Worm (Caenorhabditis elegans): ENCODE results near the gene srh-39.

The srh-39 gene

DNA sequence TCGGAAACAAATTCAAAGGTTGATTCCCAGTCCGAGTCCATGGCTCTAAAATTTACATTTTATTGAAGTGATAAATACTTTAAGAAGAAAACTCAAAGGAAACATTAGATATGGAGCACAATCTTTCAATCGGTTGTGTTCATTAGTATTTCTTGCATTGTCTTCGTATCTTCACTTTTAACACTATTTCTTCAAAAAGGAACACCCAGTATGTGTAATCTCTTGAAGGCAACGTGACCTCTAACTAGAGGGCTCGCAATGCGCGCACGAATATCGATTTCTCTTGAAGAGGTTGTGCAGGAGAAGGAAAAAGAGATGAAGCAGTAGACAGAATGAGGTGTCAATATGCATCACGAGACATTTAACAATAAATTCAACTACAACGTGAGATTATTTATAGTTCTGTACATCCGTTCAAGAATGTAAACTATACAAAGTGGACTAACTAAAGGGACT, 10.2 kb downstream of the srh-39 start, which contains the start of the genes B0228.6 and B0228.1 (continued):
- no peak for TF ChIP-seq odd-2 (tag; optimal IDR thresholded peaks at IDR 0.05)
- no peak for TF ChIP-seq npax-4 (tag; optimal IDR thresholded peaks at IDR 0.05)
- TF ChIP-seq dmd-4 (tag; optimal IDR thresholded peaks at IDR 0.05; ENCODE audit: borderline replicate concordance) = no peak
- no peak for TF ChIP-seq ttx-3 (tag; optimal IDR thresholded peaks at IDR 0.05)
- no peak for TF ChIP-seq ceh-22 (tag; optimal IDR thresholded peaks at IDR 0.05)
- TF ChIP-seq lin-11 (tag; optimal IDR thresholded peaks at IDR 0.05) = no peak
- TF ChIP-seq fkh-10 (GFP tag; optimal IDR thresholded peaks at IDR 0.05) = no peak
- no peak for TF ChIP-seq pat-9 (tag; optimal IDR thresholded peaks at IDR 0.05)
- no peak for TF ChIP-seq hlh-13 (GFP tag; optimal IDR thresholded peaks at IDR 0.05)
- no peak for TF ChIP-seq ceh-14 (tag; optimal IDR thresholded peaks at IDR 0.05)
- TF ChIP-seq eyg-1 (tag; optimal IDR thresholded peaks at IDR 0.05) = no peak
- TF ChIP-seq ceh-48 (tag; optimal IDR thresholded peaks at IDR 0.05) = peak; percentile 96
- TF ChIP-seq K09A11.1 (tag; optimal IDR thresholded peaks at IDR 0.05; ENCODE audit: insufficient read depth) = no peak
- peak; percentile 24 for TF ChIP-seq tbx-2 (tag; optimal IDR thresholded peaks at IDR 0.05)

DNA sequence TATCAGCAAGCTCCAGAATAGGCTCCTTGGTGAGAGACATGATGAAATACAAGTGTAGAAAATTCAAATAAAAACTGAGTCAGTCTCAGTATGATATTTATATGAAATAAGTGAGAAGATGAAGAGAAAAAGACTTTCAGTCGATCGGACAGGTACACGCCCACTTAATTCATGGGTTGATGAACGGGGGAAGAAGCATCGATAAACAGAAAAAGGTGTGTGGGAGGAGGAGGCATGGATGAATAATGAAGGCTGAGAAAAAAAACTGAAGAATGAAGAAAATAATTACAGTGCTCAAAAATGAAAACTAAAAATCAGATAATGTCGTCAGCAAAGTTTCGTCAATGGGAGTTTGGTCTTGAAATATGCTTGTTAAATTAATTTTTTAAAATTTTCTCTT, 11.9 kb downstream of the srh-39 start, which contains the start of gene trx-1:
TSS of gene trx-1 (minus strand) at position 101 of the 400 bp plus-strand sequence.
- TF ChIP-seq elt-2 (tag; optimal IDR thresholded peaks at IDR 0.05) (no peak), eyg-1 (tag; optimal IDR thresholded peaks at IDR 0.05) (no peak), ztf-16 (tag; optimal IDR thresholded peaks at IDR 0.05) (no peak), sox-4 (tag; optimal IDR thresholded peaks at IDR 0.05) (no peak), pros-1 (tag; optimal IDR thresholded peaks at IDR 0.05) (no peak), pha-4 (tag; optimal IDR thresholded peaks at IDR 0.05) (no peak), ceh-24 (tag; optimal IDR thresholded peaks at IDR 0.05) (no peak), ceh-18 (tag; optimal IDR thresholded peaks at IDR 0.05) (no peak), ceh-19 (GFP tag; optimal IDR thresholded peaks at IDR 0.05) (no peak), fkh-10 (GFP tag; optimal IDR thresholded peaks at IDR 0.05) (no peak), T23F11.4 (GFP tag; optimal IDR thresholded peaks at IDR 0.05) (no peak), lin-11 (tag; optimal IDR thresholded peaks at IDR 0.05) (no peak), Y22D7AL.16 (tag; optimal IDR thresholded peaks at IDR 0.05) (no peak), ceh-34 (tag; optimal IDR thresholded peaks at IDR 0.05) (no peak), tbx-7 (tag; optimal IDR thresholded peaks at IDR 0.05) (no peak), nfya-1 (tag; optimal IDR thresholded peaks at IDR 0.05) (no peak)

DNA sequence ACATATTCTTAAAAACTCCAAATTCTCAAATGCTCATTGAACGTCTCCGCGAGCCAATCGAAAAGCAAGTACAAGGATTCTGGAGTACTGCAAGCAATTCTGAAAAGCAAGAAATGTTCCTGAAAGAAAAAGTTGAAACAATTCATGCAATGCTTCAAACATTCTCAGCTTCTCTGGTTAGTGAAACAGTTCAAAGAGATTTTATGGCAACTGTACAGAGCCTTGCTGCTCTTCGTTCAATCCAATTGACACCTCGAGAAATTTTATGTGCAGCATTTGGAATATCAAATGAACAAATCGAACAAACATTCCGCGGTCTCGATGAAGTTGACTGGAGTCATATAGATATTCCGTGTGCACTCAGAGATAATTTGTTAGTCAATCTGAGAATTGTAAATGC, 28.6 kb downstream of the srh-39 start:
- TF ChIP-seq tbx-7 (tag; optimal IDR thresholded peaks at IDR 0.05) = no peak
- TF ChIP-seq unc-55 (GFP tag; optimal IDR thresholded peaks at IDR 0.05) = no peak
- TF ChIP-seq pax-1 (tag; optimal IDR thresholded peaks at IDR 0.05) = no peak
- no peak for TF ChIP-seq unc-3 (GFP tag; conservative IDR thresholded peaks at IDR 0.05)
- TF ChIP-seq unc-3 (tag; optimal IDR thresholded peaks at IDR 0.05) = no peak
- no peak for TF ChIP-seq ceh-6 (GFP tag; optimal IDR thresholded peaks at IDR 0.05)

DNA sequence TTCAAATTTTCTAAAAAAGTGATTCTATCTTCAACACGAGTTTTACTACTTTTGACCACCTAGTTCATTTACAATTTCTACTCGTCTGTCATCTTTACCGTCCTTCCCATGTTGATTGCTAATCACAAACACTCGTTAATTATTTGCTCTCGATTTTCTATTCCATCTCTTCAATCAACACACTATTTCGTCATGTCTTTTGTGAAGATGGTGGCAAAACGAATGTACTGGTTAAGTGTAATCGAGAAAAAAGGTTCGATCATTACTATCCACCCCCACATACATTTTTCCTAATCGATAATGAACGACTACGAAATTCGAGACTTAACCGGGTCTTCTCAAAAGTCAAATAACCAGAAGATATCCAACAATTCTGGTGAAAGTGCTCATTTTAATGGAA, 40.8 kb downstream of the srh-39 start, which contains the start of gene cpna-2:
TSS of gene cpna-2 (plus strand) at position 301 of the 400 bp plus-strand sequence.
- TF ChIP-seq zip-5 (tag; optimal IDR thresholded peaks at IDR 0.05) (no peak), T23F11.4 (GFP tag; optimal IDR thresholded peaks at IDR 0.05) (no peak), ceh-14 (tag; optimal IDR thresholded peaks at IDR 0.05) (no peak), ceh-22 (tag; optimal IDR thresholded peaks at IDR 0.05) (no peak), syd-9 (tag; optimal IDR thresholded peaks at IDR 0.05) (no peak), C08G9.2 (tag; optimal IDR thresholded peaks at IDR 0.05) (no peak), K09A11.1 (tag; optimal IDR thresholded peaks at IDR 0.05; ENCODE audit: insufficient read depth) (no peak), unc-3 (GFP tag; conservative IDR thresholded peaks at IDR 0.05) (no peak), unc-3 (tag; optimal IDR thresholded peaks at IDR 0.05) (no peak), sdc-2 (tag; optimal IDR thresholded peaks at IDR 0.05) (no peak), ttx-3 (tag; optimal IDR thresholded peaks at IDR 0.05) (no peak), pag-3 (tag; optimal IDR thresholded peaks at IDR 0.05; ENCODE audit: borderline replicate concordance) (no peak), nfya-1 (tag; optimal IDR thresholded peaks at IDR 0.05) (no peak)

Measured in whole organism, late embryonic.